Fruit fly (Drosophila melanogaster) whole organism, adult: ENCODE data around the gene CG15522.
"Not testable (repeated sequence)": the region's sequence is repeated elsewhere in the genome, so short reads cannot be mapped to it uniquely, and the experiment has no call there.

Experiments
- CG11617 ChIP-seq: fragments of 200-800 bp; sonication (Bioruptor generic); optimal IDR thresholded peaks from 2 replicates; lab custom pipeline; 2017; ENCODE audit warnings: mild to moderate bottlenecking, missing biosample characterization, missing genetic modification reagents, missing genetic modification characterization
- CG12768 ChIP-seq: fragments of 200-800 bp; sonication (Bioruptor generic); optimal IDR thresholded peaks from 2 replicates; lab custom pipeline; 2017; ENCODE audit warnings: missing biosample characterization, missing genetic modification characterization, mild to moderate bottlenecking, moderate library complexity, missing genetic modification reagents
- CG1620 ChIP-seq: fragments of 200-800 bp; sonication (Bioruptor generic); optimal IDR thresholded peaks from 2 replicates; lab custom pipeline; 2016; ENCODE audit warnings: missing biosample characterization, missing genetic modification characterization
- CG33017 ChIP-seq: fragments of 200-800 bp; sonication (Bioruptor generic); optimal IDR thresholded peaks from 2 replicates; lab custom pipeline; 2018; ENCODE audit warnings: missing biosample characterization, mild to moderate bottlenecking, missing genetic modification characterization, moderate library complexity
- CG5204 ChIP-seq: fragments of 200-800 bp; sonication (Bioruptor generic); optimal IDR thresholded peaks from 2 replicates; lab custom pipeline; 2016; ENCODE audit warnings: missing biosample characterization, missing genetic modification characterization
- CG7045 ChIP-seq: fragments of 200-800 bp; sonication (Bioruptor generic); optimal IDR thresholded peaks from 2 replicates; lab custom pipeline; 2017; ENCODE audit warnings: missing biosample characterization, mild to moderate bottlenecking, missing genetic modification characterization
- CG7101 ChIP-seq: fragments of 200-800 bp; sonication (Bioruptor generic); optimal IDR thresholded peaks from 2 replicates; lab custom pipeline; 2018; ENCODE audit warnings: missing biosample characterization, mild to moderate bottlenecking, missing genetic modification characterization, moderate library complexity
- Clk ChIP-seq: fragments of 200-800 bp; sonication (Bioruptor generic); optimal IDR thresholded peaks from 2 replicates; lab custom pipeline; 2017; ENCODE audit warnings: missing biosample characterization, missing genetic modification characterization
- Crg-1 ChIP-seq: fragments of 200-800 bp; sonication (Bioruptor generic); optimal IDR thresholded peaks from 2 replicates; lab custom pipeline; 2016; ENCODE audit warnings: missing biosample characterization, missing genetic modification characterization
- Hr96 ChIP-seq: fragments of 200-800 bp; sonication (Bioruptor generic); optimal IDR thresholded peaks from 2 replicates; lab custom pipeline; 2016; ENCODE audit warnings: missing biosample characterization, missing genetic modification characterization
- Mnt ChIP-seq: fragments of 200-800 bp; sonication (Bioruptor generic); optimal IDR thresholded peaks from 2 replicates; lab custom pipeline; 2016; ENCODE audit warnings: missing biosample characterization, mild to moderate bottlenecking, missing genetic modification characterization
- bab1 ChIP-seq: fragments of 200-800 bp; sonication (Bioruptor generic); optimal IDR thresholded peaks from 3 replicates; lab custom pipeline; 2019; ENCODE audit warnings: missing biosample characterization, mild to moderate bottlenecking, missing genetic modification characterization, moderate library complexity
- cic ChIP-seq: fragments of 200-800 bp; sonication (Bioruptor generic); optimal IDR thresholded peaks from 2 replicates; lab custom pipeline; 2017; ENCODE audit warnings: missing biosample characterization, mild to moderate bottlenecking, missing genetic modification characterization, moderate library complexity
- cnc ChIP-seq, 2 experiments: fragments of >200 bp; optimal IDR thresholded peaks; 2 replicates each; lab custom pipeline; 2017
- kay ChIP-seq: fragments of 200-800 bp; sonication (Bioruptor generic); peaks from one replicate; lab custom pipeline; 2016; ENCODE audit warnings: missing biosample characterization, missing genetic modification characterization, borderline replicate concordance
- ovo ChIP-seq: fragments of 200-800 bp; sonication (Bioruptor generic); optimal IDR thresholded peaks from 2 replicates; lab custom pipeline; 2016; ENCODE audit warnings: missing biosample characterization, missing genetic modification characterization
- pad ChIP-seq: fragments of 200-800 bp; sonication (Bioruptor generic); optimal IDR thresholded peaks from 3 replicates; lab custom pipeline; 2017; ENCODE audit warnings: missing biosample characterization, missing genetic modification characterization, mild to moderate bottlenecking, moderate library complexity, missing genetic modification reagents
- tj ChIP-seq: fragments of 200-800 bp; sonication (Bioruptor generic); optimal IDR thresholded peaks from 3 replicates; lab custom pipeline; 2017; ENCODE audit warnings: missing biosample characterization, mild to moderate bottlenecking, missing genetic modification characterization, moderate library complexity
- toe ChIP-seq: fragments of 200-800 bp; sonication (Bioruptor generic); optimal IDR thresholded peaks from 2 replicates; lab custom pipeline; 2016; ENCODE audit warnings: missing biosample characterization, missing genetic modification characterization

The CG15522 gene

DNA sequence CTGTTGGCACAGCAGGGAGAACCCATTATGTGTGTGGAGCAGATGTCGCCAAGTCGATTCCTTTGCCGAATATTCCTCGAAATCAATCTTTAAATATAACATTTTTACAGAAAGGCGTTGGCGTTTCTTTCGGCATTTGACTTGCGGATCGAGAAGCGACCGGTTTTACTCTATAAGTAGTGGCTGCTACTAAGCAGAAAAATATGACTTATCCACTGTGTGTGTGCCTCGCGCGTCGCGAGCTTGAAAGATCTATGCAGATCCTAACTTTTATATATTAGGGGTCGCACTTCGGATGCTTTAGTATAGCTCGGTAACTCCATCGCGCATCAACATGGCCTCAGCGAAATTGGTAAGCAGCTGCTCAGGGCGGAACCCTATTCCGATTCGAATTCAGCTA, 21.9 kb upstream of the CG15522 start, which contains the start of gene CG15515:
TSS of gene CG15515 (plus strand) at position 301 of the 400 bp plus-strand sequence.
- TF ChIP-seq CG12768 (GFP tag; lab: Kevin White, UChicago) (no peak), CG1620 (GFP tag; lab: Kevin White, UChicago) (no peak), bab1 (GFP tag; lab: Kevin White, UChicago) (no peak), CG5204 (GFP tag; lab: Kevin White, UChicago) (no peak), Crg-1 (GFP tag; lab: Kevin White, UChicago) (no peak), Mnt (GFP tag; lab: Kevin White, UChicago) (no peak), pad (GFP tag; lab: Kevin White, UChicago) (no peak), CG7045 (GFP tag; lab: Kevin White, UChicago) (no peak)

DNA sequence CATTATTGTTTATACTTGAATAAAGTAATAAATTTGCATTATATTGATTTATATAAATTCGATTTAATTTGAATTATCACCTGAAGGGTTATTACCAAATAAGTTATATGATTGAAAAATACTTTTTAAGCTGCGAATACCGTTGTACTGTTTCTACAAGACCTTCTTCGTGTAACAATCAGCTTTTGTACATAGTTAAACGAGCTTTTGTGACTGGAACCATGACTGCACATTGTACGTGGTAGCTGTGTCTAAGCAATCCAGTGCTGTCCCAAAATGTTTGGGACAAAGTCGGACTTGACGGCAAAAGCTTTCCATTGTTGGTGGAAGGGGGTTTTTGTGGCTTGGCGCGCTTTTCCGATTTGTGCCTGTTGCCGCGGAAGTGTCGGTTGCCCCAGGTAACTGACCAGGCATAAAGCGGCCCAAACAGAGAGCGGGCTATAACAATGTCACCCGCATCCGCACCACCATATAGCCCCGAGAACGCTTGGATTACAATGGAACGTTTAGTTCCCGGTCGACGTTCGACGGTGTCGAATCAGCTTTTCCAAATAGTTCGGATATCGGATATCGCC, 19.4 kb upstream of the CG15522 start, which contains the start of gene CG31036:
TSS of gene CG31036 (plus strand) at position 507 of the 575 bp plus-strand sequence.
- TF ChIP-seq cic (no peak), CG11617 (GFP tag; lab: Kevin White, UChicago) (no peak), CG33017 (tag; lab: Kevin White, UChicago) (no peak), Crg-1 (GFP tag; lab: Kevin White, UChicago) (no peak), Clk (GFP tag; lab: Kevin White, UChicago) (no peak), CG5204 (GFP tag; lab: Kevin White, UChicago) (no peak), CG12768 (GFP tag; lab: Kevin White, UChicago) (no peak), cnc (optimal IDR thresholded peaks at IDR 0.05; lab: Kevin White, UChicago) (no peak), CG1620 (GFP tag; lab: Kevin White, UChicago) (no peak), bab1 (GFP tag; lab: Kevin White, UChicago) (no peak)

dm6 chr3R:29914246-29914645, 12.8 kb upstream of the CG15522 start, which contains the start of gene Capa:
Gene Capa (minus strand): TSS chr3R:29914346.
- TF ChIP-seq Hr96 (GFP tag; lab: Kevin White, UChicago) = no peak
- TF ChIP-seq toe = no peak
- no peak for TF ChIP-seq ovo (GFP tag; lab: Kevin White, UChicago)

dm6 chr3R:29920189-29920588, 6.9 kb upstream of the CG15522 start, which contains the start of gene trp:
Gene trp (minus strand): TSS chr3R:29920289.
- no peak for TF ChIP-seq CG7045 (GFP tag; lab: Kevin White, UChicago)

dm6 chr3R:29921916-29922315, 5.1 kb upstream of the CG15522 start, which contains the start of gene Jon99Ciii:
Gene Jon99Ciii (plus strand): TSS chr3R:29922216.
- not testable (repeated sequence) for TF ChIP-seq cnc (optimal IDR thresholded peaks at IDR 0.05; lab: Kevin White, UChicago); Mnt (GFP tag; lab: Kevin White, UChicago); kay (GFP tag; lab: Kevin White, UChicago)

DNA sequence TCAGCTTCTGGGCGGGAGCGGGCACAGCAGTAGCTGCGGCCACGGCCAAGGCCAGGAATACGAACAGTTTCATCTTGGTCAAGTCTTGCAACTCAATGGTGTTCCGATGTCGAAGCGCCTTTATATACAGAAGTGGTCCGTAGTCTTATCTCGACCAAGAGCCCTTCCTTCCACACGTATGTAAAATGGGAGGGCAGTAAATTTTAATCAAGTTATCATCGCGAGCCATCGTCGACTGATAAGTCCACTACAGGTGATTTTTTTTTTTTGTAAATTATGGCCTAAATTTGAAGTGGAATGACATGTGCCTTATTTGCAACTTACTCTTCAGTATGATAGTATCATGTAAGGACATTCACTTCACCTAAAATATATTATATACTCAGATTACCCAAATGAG, 2.5 kb upstream of the CG15522 start, which contains the start of gene Jon99Cii:
TSS of gene Jon99Cii (minus strand) at position 101 of the 400 bp plus-strand sequence.
- not testable (repeated sequence) for TF ChIP-seq CG12768 (GFP tag; lab: Kevin White, UChicago); CG11617 (GFP tag; lab: Kevin White, UChicago); cnc (optimal IDR thresholded peaks at IDR 0.05; lab: Kevin White, UChicago)

dm6 chr3R:29926089-29926488, 966 bp upstream of the CG15522 start, which contains the start of gene Jon99Ci:
Gene Jon99Ci (minus strand): TSS chr3R:29926189.
- TF ChIP-seq bab1 (GFP tag; lab: Kevin White, UChicago) = no peak
- no peak for TF ChIP-seq CG33017 (tag; lab: Kevin White, UChicago)
- peak; percentile 64 for TF ChIP-seq cic
- no peak for TF ChIP-seq Crg-1 (GFP tag; lab: Kevin White, UChicago)

DNA sequence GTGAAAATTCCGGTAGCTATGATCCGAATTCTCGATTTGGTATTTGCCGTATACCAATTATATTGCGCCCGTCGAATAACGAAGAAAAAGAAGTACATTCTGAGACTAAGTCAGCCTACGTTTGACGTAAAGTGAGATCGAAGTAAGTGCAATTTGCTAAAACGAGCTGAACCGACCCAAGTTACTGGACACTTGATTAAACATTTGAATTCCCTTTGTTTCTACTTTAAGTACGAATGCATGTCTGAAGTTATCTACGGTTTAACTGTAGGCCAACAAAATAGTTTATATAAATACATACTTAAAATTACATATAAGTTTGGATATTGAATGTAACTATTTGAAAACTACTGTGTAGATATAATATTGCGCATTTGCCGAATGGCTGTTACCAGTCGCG, 3.2 kb downstream of the CG15522 start, which contains the start of gene alpha-Man-Ic:
TSS of gene alpha-Man-Ic (minus strand) at position 101 of the 400 bp plus-strand sequence.
- TF ChIP-seq CG1620 (GFP tag; lab: Kevin White, UChicago) (no peak), Crg-1 (GFP tag; lab: Kevin White, UChicago) (no peak), tj (GFP tag; lab: Kevin White, UChicago) (no peak), kay (GFP tag; lab: Kevin White, UChicago) (no peak), Mnt (GFP tag; lab: Kevin White, UChicago) (no peak), toe (no peak), ovo (GFP tag; lab: Kevin White, UChicago) (no peak), Hr96 (GFP tag; lab: Kevin White, UChicago) (no peak), CG5204 (GFP tag; lab: Kevin White, UChicago) (no peak), bab1 (GFP tag; lab: Kevin White, UChicago) (no peak), CG11617 (GFP tag; lab: Kevin White, UChicago) (no peak), cic (no peak), CG33017 (tag; lab: Kevin White, UChicago) (no peak), CG7101 (no peak), pad (GFP tag; lab: Kevin White, UChicago) (no peak), cnc (optimal IDR thresholded peaks at IDR 0.05; lab: Kevin White, UChicago) (no peak)
